Fruit fly (Drosophila melanogaster): ENCODE data around the gene CG13926.

Gene CG13926

DNA sequence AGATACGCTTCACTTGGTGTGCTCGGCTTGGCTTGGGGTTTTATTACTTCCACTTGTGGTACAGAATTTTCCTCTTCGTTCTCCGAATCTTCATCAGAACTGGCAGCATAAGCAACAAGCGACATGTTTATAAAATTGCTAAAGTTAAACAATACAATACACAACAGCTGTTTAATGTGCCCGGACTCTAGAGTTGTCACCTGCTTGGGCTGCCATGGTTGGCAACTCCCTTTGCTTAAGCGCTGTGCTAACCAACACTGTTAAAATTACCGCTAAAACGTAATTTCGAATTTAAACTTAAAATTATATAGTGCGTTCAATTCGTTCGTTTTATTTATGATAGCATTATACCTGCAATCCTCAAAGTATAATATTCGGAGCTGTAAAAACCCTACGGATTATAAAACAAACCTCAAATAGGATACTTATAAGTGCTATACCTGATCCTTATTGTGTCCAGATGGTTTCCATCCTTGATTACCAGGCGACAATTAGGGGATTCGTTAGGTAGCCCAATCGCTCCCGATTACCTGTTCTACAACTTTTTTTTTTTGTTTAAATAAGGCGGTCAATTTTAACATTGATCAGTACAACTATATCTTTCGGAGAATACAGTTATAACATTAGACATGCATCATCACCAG lies 29.4 kb upstream of the CG13926 start, which contains the start of the genes CG17249 and Bro (continued):
- TF ChIP-seq MBD-R2 (GFP tag; IDR thresholded peaks at IDR 0.05) (peak; percentile 97), slbo (GFP tag; IDR thresholded peaks at IDR 0.05) (peak; percentile 75), Side (GFP tag; optimal IDR thresholded peaks at IDR 0.05) (peak; percentile 24), zfh2 (GFP tag; optimal IDR thresholded peaks at IDR 0.05) (peak; percentile 54), stwl (tag; optimal IDR thresholded peaks at IDR 0.05) (peak; percentile 42), row (GFP tag; IDR thresholded peaks at IDR 0.05) (peak; percentile 53; the same call in 2 of the 3 replicates), chn (GFP tag; optimal IDR thresholded peaks at IDR 0.05) (peak; percentile 42), CG13287 (GFP tag; IDR thresholded peaks at IDR 0.05; ENCODE audit: partially characterized antibody) (peak; percentile 51), CG33213 (GFP tag; optimal IDR thresholded peaks at IDR 0.05) (peak; percentile 38), bcd (GFP tag; optimal IDR thresholded peaks at IDR 0.05) (no peak), CG8924 (tag; optimal IDR thresholded peaks at IDR 0.05) (peak; percentile 37), lov (optimal IDR thresholded peaks at IDR 0.05) (no peak), lov (GFP tag; IDR thresholded peaks at IDR 0.05) (peak; percentile 61; the same call in 2 of the 3 replicates), zf30C (GFP tag; optimal IDR thresholded peaks at IDR 0.05) (no peak), Myb (GFP tag; optimal IDR thresholded peaks at IDR 0.05) (peak; percentile 96), NC2β (GFP tag; optimal IDR thresholded peaks at IDR 0.05) (peak; percentile 2), tup (GFP tag; optimal IDR thresholded peaks at IDR 0.05) (peak; percentile 14), zfh1 (GFP tag; IDR thresholded peaks at IDR 0.05) (peak; percentile 34; the same call in 2 of the 3 replicates), CG2712 (tag; optimal IDR thresholded peaks at IDR 0.05) (peak; percentile 24), CG15514 (GFP tag; optimal IDR thresholded peaks at IDR 0.05) (peak; percentile 85), C15 (GFP tag; IDR thresholded peaks at IDR 0.05) (0 out of 3 replicates have a peak, but pooled peaks have one; percentile 11), vfl (GFP tag; optimal IDR thresholded peaks at IDR 0.05) (peak; percentile 53), dpn (GFP tag; optimal IDR thresholded peaks at IDR 0.05) (peak; percentile 41 to 64), CG16863 (GFP tag; optimal IDR thresholded peaks at IDR 0.05) (peak; percentile 42), gfzf (GFP tag; optimal IDR thresholded peaks at IDR 0.05) (peak; percentile 53), scrt (GFP tag; optimal IDR thresholded peaks at IDR 0.05) (peak; percentile 62), Mad (GFP tag; optimal IDR thresholded peaks at IDR 0.05) (peak; percentile 38), stc (GFP tag; IDR thresholded peaks at IDR 0.05) (no peak), CG12659 (GFP tag; optimal IDR thresholded peaks at IDR 0.05) (peak; percentile 40), CG31224 (GFP tag; IDR thresholded peaks at IDR 0.05) (no peak), Bdp1 (GFP tag; optimal IDR thresholded peaks at IDR 0.05) (peak; percentile 48), CG10565 (GFP tag; optimal IDR thresholded peaks at IDR 0.05) (no peak), CG17385 (GFP tag; optimal IDR thresholded peaks at IDR 0.05) (peak; percentile 38), gro (GFP tag; optimal IDR thresholded peaks at IDR 0.05) (peak; percentile 43), CG8290 (GFP tag; optimal IDR thresholded peaks at IDR 0.05) (no peak), CG8290 (tag; optimal IDR thresholded peaks at IDR 0.05) (peak in 1 of 2 experiments; percentile 84), CG3847 (GFP tag; IDR thresholded peaks at IDR 0.05) (peak; percentile 93), Scr (GFP tag; IDR thresholded peaks at IDR 0.05; ENCODE audit: partially characterized antibody) (peak; percentile 25; the same call in 1 of the 2 replicates), CG2120 (GFP tag; optimal IDR thresholded peaks at IDR 0.05) (peak; percentile 72), CG9932 (GFP tag; IDR thresholded peaks at IDR 0.05) (peak; percentile 68), Dbx (GFP tag; IDR thresholded peaks at IDR 0.05) (0 out of 3 replicates have a peak, but pooled peaks have one; percentile 39), sens (GFP tag) (peak; percentile 55), sd (tag; optimal IDR thresholded peaks at IDR 0.05) (no peak), CoRest (tag; optimal IDR thresholded peaks at IDR 0.05) (peak; percentile 32), Doc2 (GFP tag; IDR thresholded peaks at IDR 0.05) (no peak), NFAT (GFP tag; IDR thresholded peaks at IDR 0.05) (peak; percentile 40; the same call in 1 of the 2 replicates), dan (GFP tag; IDR thresholded peaks at IDR 0.05) (no peak), h (optimal IDR thresholded peaks at IDR 0.05) (no peak), HmgZ (tag; optimal IDR thresholded peaks at IDR 0.05) (peak; percentile 80), pho (GFP tag; optimal IDR thresholded peaks at IDR 0.05) (peak; percentile 50), chinmo (GFP tag; IDR thresholded peaks at IDR 0.05; ENCODE audit: partially characterized antibody) (peak; percentile 53; the same call in 1 of the 4 replicates)
